Worm (Caenorhabditis elegans): ENCODE results near the gene acs-15.
"Not testable (repeated sequence)": the region's sequence is repeated elsewhere in the genome, so short reads cannot be mapped to it uniquely, and the experiment has no call there.

acs-15 gene

ce11 chrII:954626-955025 is 21.8 kb downstream of the acs-15 start, which contains the start of gene fbxc-7:
TSS of gene fbxc-7 (plus strand) at chrII:954926.
- TF ChIP-seq elt-2 (tag; optimal IDR thresholded peaks at IDR 0.05): peak; percentile 26

- TF ChIP-seq lsy-12 (tag; optimal IDR thresholded peaks at IDR 0.05) (no peak), egl-5 (tag; optimal IDR thresholded peaks at IDR 0.05) (no peak)
Observed at ce11 chrII:958618-959017, 25.8 kb downstream of the acs-15 start, which contains the start of gene sdz-4. TSS of gene sdz-4 (plus strand) at chrII:958918.

DNA sequence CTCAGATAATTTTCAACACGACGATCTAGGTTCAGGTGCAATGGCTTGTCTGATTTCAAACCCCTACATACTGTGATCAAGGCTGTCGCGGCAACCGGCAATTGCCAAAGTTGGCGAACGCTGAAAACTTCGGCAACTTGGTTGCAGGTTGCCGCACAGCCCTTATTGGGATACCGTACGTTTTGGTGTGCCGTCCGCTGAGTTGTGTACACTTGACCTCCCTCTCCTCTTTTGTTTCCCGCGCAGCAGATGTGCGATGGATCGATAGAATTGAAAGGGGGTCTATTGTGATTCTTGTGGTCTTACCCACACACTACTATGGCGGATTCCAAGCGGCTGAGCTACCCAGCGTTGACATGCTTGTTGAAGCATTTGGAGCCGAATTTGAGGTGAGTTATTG is 27.4 kb downstream of the acs-15 start, which contains the start of the genes C32B5.18 and C32B5.7:
TSS of gene C32B5.18 (plus strand) at position 301 of the 400 bp plus-strand sequence.
TSS of gene C32B5.7 (plus strand) at position 311 of the 400 bp plus-strand sequence.
- TF ChIP-seq hmg-11 (tag; optimal IDR thresholded peaks at IDR 0.05): no peak
- TF ChIP-seq nhr-12 (tag; optimal IDR thresholded peaks at IDR 0.05): no peak
- no peak for TF ChIP-seq aly-2 (tag; optimal IDR thresholded peaks at IDR 0.05)
- no peak for TF ChIP-seq eor-1 (tag; optimal IDR thresholded peaks at IDR 0.05)
- no peak for TF ChIP-seq jun-1 (tag; optimal IDR thresholded peaks at IDR 0.05)
- no peak for TF ChIP-seq nfya-1 (tag; optimal IDR thresholded peaks at IDR 0.05; ENCODE audit: insufficient read depth)
- TF ChIP-seq ama-1 (optimal IDR thresholded peaks at IDR 0.05): no peak
- no peak for TF ChIP-seq elt-3 (tag; optimal IDR thresholded peaks at IDR 0.05)
- no peak for TF ChIP-seq sea-2 (GFP tag; optimal IDR thresholded peaks at IDR 0.05)
- TF ChIP-seq zag-1 (tag; optimal IDR thresholded peaks at IDR 0.05): no peak
- TF ChIP-seq skn-1 (tag; optimal IDR thresholded peaks at IDR 0.05): no peak
- TF ChIP-seq nhr-237 (tag; optimal IDR thresholded peaks at IDR 0.05): no peak
- no peak for TF ChIP-seq unc-62 (GFP tag; optimal IDR thresholded peaks at IDR 0.05)
- TF ChIP-seq tbx-2 (tag; optimal IDR thresholded peaks at IDR 0.05): no peak
- no peak for TF ChIP-seq nhr-28 (tag; optimal IDR thresholded peaks at IDR 0.05)
- TF ChIP-seq elt-1 (tag; optimal IDR thresholded peaks at IDR 0.05): no peak

DNA sequence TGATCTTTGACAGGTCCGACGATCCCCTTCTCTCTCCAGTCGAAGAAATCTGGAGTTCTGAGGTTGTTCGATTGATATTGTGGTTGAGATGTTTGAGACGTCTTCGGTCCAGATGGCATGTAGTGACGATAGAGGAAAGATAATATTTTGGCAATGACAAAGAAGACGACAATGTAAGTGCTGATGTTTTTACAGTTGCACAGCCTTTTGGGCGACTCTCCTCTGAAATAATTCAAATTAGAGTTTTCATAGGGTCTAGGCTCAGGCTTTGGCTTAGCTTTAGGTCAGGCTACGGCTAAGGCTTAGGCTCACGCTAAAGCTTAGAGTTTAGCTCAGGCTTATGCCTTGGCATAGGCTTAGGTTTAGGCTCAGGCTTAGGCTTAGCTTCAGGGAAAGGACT is 29.1 kb downstream of the acs-15 start, which contains the start of gene C32B5.13:
TSS of gene C32B5.13 (minus strand) at position 101 of the 400 bp plus-strand sequence.
- TF ChIP-seq ZK546.5 (tag; optimal IDR thresholded peaks at IDR 0.05) (no peak), nhr-67 (tag; optimal IDR thresholded peaks at IDR 0.05) (no peak), egl-5 (tag; optimal IDR thresholded peaks at IDR 0.05) (no peak), ceh-82 (tag; optimal IDR thresholded peaks at IDR 0.05) (no peak), elt-3 (tag; optimal IDR thresholded peaks at IDR 0.05) (no peak), fos-1 (tag; optimal IDR thresholded peaks at IDR 0.05) (no peak), lsy-12 (tag; optimal IDR thresholded peaks at IDR 0.05) (no peak), eor-1 (tag; optimal IDR thresholded peaks at IDR 0.05) (no peak), ceh-28 (tag; optimal IDR thresholded peaks at IDR 0.05) (no peak)

DNA sequence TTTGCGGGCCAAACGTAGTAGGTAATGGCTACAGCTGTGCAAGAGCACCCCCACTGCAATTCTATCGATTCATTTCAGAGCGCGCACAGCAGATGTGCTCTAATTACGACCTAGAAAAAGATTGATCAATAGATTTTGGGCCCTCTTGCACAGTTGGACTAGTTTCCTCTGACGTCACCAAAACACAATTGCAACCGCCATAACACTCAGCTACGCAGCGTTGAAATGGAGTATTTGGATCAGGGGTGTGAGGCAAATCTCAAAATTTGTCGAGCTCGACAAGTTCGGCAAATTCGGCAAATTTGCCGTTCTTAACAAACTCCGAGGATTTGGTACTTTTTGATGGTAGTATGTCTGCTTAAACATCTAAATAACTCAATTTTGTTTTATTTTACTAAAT is 34.1 kb downstream of the acs-15 start, which contains the start of gene fbxc-18:
TSS of gene fbxc-18 (minus strand) at position 101 of the 400 bp plus-strand sequence.
- TF ChIP-seq ZK546.5, fkh-2, pqm-1 (tag; optimal IDR thresholded peaks at IDR 0.05): not testable (repeated sequence)

DNA sequence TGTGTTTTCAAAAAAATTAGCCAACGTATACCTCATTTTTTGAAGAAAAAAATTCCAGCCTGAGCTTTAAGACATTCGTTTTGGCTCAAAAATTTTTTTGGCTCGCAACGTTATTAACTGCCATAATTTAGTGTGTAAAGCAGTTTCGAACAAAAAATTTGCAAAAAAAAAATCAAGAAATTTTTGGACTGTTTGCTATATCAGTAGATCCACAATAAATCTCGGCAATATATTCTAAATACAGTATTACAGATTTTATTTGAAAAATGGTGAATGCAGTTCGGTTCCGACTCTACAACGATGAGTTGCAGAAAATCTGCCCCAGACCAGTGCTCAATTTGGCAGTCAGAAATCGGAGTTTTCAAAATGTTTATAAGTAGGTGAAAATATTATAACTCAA is 35.3 kb downstream of the acs-15 start, which contains the start of gene C32B5.6:
TSS of gene C32B5.6 (plus strand) at position 301 of the 400 bp plus-strand sequence.
- TF ChIP-seq unc-39, nhr-76, R02D3.7 (tag; optimal IDR thresholded peaks at IDR 0.05): not testable (repeated sequence)

- no peak for TF ChIP-seq ZK546.5 (tag; optimal IDR thresholded peaks at IDR 0.05)
- TF ChIP-seq lsy-12 (tag; optimal IDR thresholded peaks at IDR 0.05): no peak
Observed at ce11 chrII:972850-973249, 40.0 kb downstream of the acs-15 start, which contains the start of gene C32B5.15. TSS of gene C32B5.15 (minus strand) at chrII:972950.

All from whole organism, L3 larva.